Worm (Caenorhabditis elegans) whole organism, L1 larva: ENCODE measurements around the gene T23E1.1.

Experiments
- C04F5.9 ChIP-seq: sonication (generic microtip); optimal IDR thresholded peaks from 2 replicates; lab custom pipeline; 2016; ENCODE audit warnings: missing genetic modification characterization, missing compliant biosample characterization
- aly-2 ChIP-seq: fragments of 150-350 bp; optimal IDR thresholded peaks from 2 replicates; lab custom pipeline; 2014; ENCODE audit warnings: missing biosample characterization, missing genetic modification characterization
- ama-1 ChIP-seq: fragments of 150-350 bp; optimal IDR thresholded peaks from 2 replicates; lab custom pipeline; 2014
- ceh-63 ChIP-seq: fragments of 200-800 bp; sonication (Bioruptor generic); optimal IDR thresholded peaks from 2 replicates; lab custom pipeline; 2018; ENCODE audit warnings: mild to moderate bottlenecking, missing genetic modification characterization, missing compliant biosample characterization
- ceh-8 ChIP-seq: fragments of 200-800 bp; sonication (Bioruptor generic); optimal IDR thresholded peaks from 2 replicates; lab custom pipeline; 2018; ENCODE audit warnings: mild to moderate bottlenecking, missing genetic modification characterization, moderate library complexity, missing compliant biosample characterization
- ceh-82 ChIP-seq, 3 experiments: fragments of 150-350 bp in 1 of 3; sonication (generic microtip) in 2 of 3; optimal IDR thresholded peaks; 2 replicates each; lab custom pipeline; 2014 to 2017; ENCODE audit warnings: missing biosample characterization in 3 of 3, missing genetic modification characterization in 3 of 3
- ceh-88 ChIP-seq: fragments of 200-800 bp; sonication (Bioruptor generic); IDR thresholded peaks from 2 replicates; pipeline ENCODE4 v1.3.6; 2022; ENCODE audit warnings: missing genetic modification characterization, missing compliant biosample characterization
- dpl-1 ChIP-seq, 3 experiments: fragments of 150-350 bp in 2 of 3; sonication (generic microtip) in 1 of 3; optimal IDR thresholded peaks; 2 replicates each; lab custom pipeline; 2014 to 2017; ENCODE audit warnings: missing biosample characterization in 3 of 3, missing genetic modification characterization in 3 of 3, missing genetic modification reagents in 3 of 3
- dsc-1 ChIP-seq: sonication (generic microtip); optimal IDR thresholded peaks from 2 replicates; lab custom pipeline; 2016; ENCODE audit warnings: mild to moderate bottlenecking, missing genetic modification characterization, missing compliant biosample characterization
- efl-1 ChIP-seq, 4 experiments: fragments of 150-350 bp; optimal IDR thresholded peaks in 3 of 4; peaks in 1 of 4; 1 replicate in 1 of 4; 2 replicates in 3 of 4; lab custom pipeline; 2014; ENCODE audit warnings: missing biosample characterization in 2 of 4, missing genetic modification characterization in 2 of 4, missing genetic modification reagents in 2 of 4
- elt-2 ChIP-seq: sonication (generic microtip); optimal IDR thresholded peaks from 2 replicates; lab custom pipeline; 2016; ENCODE audit warnings: missing genetic modification characterization, mild to moderate bottlenecking, inconsistent platforms, missing compliant biosample characterization, missing genetic modification reagents
- elt-3 ChIP-seq, 6 experiments: fragments of 150-350 bp in 1 of 6; sonication (generic microtip); optimal IDR thresholded peaks; 2 replicates each; lab custom pipeline; 2017 to 2018; ENCODE audit warnings: missing biosample characterization in 6 of 6, missing genetic modification characterization in 6 of 6, inconsistent platforms in 1 of 6
- ets-5 ChIP-seq: fragments of 200-800 bp; sonication (Bioruptor generic); IDR thresholded peaks from 2 replicates; pipeline ENCODE4 v1.3.6; 2022; ENCODE audit warnings: missing genetic modification characterization, missing compliant biosample characterization
- fkh-10 ChIP-seq: sonication (generic microtip); optimal IDR thresholded peaks from 2 replicates; lab custom pipeline; 2017; ENCODE audit warnings: missing biosample characterization, missing genetic modification reagents, missing genetic modification characterization
- fkh-4 ChIP-seq: sonication (generic microtip); optimal IDR thresholded peaks from 2 replicates; lab custom pipeline; 2016; ENCODE audit warnings: missing compliant biosample characterization, missing genetic modification characterization, borderline replicate concordance
- isw-1 ChIP-seq: fragments of 200-800 bp; sonication (Bioruptor generic); IDR thresholded peaks from 2 replicates; pipeline ENCODE4 v1.3.6; 2022; ENCODE audit warnings: missing genetic modification characterization, missing compliant biosample characterization
- lin-13 ChIP-seq: fragments of 150-350 bp; optimal IDR thresholded peaks from 2 replicates; lab custom pipeline; 2014; ENCODE audit warnings: missing biosample characterization, missing genetic modification reagents, missing genetic modification characterization
- lin-14 ChIP-seq: fragments of 200-800 bp; sonication (Bioruptor generic); optimal IDR thresholded peaks from 2 replicates; lab custom pipeline; 2018; ENCODE audit warnings: mild to moderate bottlenecking, missing genetic modification characterization, moderate library complexity, missing compliant biosample characterization
- lin-35 ChIP-seq, 2 experiments: fragments of 150-350 bp; optimal IDR thresholded peaks; 2 replicates each; lab custom pipeline; 2014; ENCODE audit warnings: missing biosample characterization in 2 of 2, missing genetic modification characterization in 2 of 2, missing genetic modification reagents in 2 of 2
- lin-39 ChIP-seq: fragments of 150-350 bp; optimal IDR thresholded peaks from 2 replicates; lab custom pipeline; 2014; ENCODE audit warnings: missing biosample characterization, missing genetic modification reagents, missing genetic modification characterization
- lsy-2 ChIP-seq, 2 experiments: fragments of 150-350 bp; optimal IDR thresholded peaks; 2 replicates each; lab custom pipeline; 2014; ENCODE audit warnings: missing biosample characterization in 2 of 2, missing genetic modification characterization in 2 of 2
- mdl-1 ChIP-seq, 2 experiments: fragments of 150-350 bp; optimal IDR thresholded peaks; 2 replicates each; lab custom pipeline; 2014 to 2017; ENCODE audit warnings: missing biosample characterization in 2 of 2, missing genetic modification characterization in 2 of 2, inconsistent platforms in 1 of 2
- nhr-11 ChIP-seq: fragments of 150-350 bp; optimal IDR thresholded peaks from 2 replicates; lab custom pipeline; 2014; ENCODE audit warnings: missing biosample characterization, missing genetic modification characterization
- nhr-12 ChIP-seq: sonication (generic microtip); optimal IDR thresholded peaks from 2 replicates; lab custom pipeline; 2017; ENCODE audit warnings: missing biosample characterization, missing genetic modification characterization
- nhr-19 ChIP-seq: fragments of 200-800 bp; sonication (Bioruptor generic); conservative IDR thresholded peaks from 2 replicates; pipeline ENCODE4 v1.3.6; 2022; ENCODE audit warnings: missing genetic modification characterization, missing compliant biosample characterization
- nhr-28 ChIP-seq: fragments of 150-350 bp; optimal IDR thresholded peaks from 2 replicates; lab custom pipeline; 2014; ENCODE audit warnings: missing biosample characterization, missing genetic modification characterization
- nhr-71 ChIP-seq: sonication (generic microtip); optimal IDR thresholded peaks from 2 replicates; lab custom pipeline; 2016; ENCODE audit warnings: mild to moderate bottlenecking, missing genetic modification characterization, moderate library complexity, missing compliant biosample characterization
- pag-3 ChIP-seq: sonication (generic microtip); optimal IDR thresholded peaks from 2 replicates; lab custom pipeline; 2017; ENCODE audit warnings: missing genetic modification characterization, mild to moderate bottlenecking, missing compliant biosample characterization, antibody characterized with exemption, borderline replicate concordance; ENCODE audit not compliant: insufficient read depth
- rnt-1 ChIP-seq: sonication (generic microtip); optimal IDR thresholded peaks from 2 replicates; lab custom pipeline; 2016; ENCODE audit warnings: mild to moderate bottlenecking, missing genetic modification characterization, moderate library complexity, missing compliant biosample characterization
- unc-86 ChIP-seq: sonication (generic microtip); optimal IDR thresholded peaks from 2 replicates; lab custom pipeline; 2016; ENCODE audit warnings: missing genetic modification characterization, missing compliant biosample characterization
- vab-15 ChIP-seq: sonication (generic microtip); optimal IDR thresholded peaks from 2 replicates; lab custom pipeline; 2017; ENCODE audit warnings: missing genotype, mild to moderate bottlenecking, missing genetic modification characterization, missing compliant biosample characterization
- xbp-1 ChIP-seq: sonication (generic microtip); optimal IDR thresholded peaks from 2 replicates; lab custom pipeline; 2016; ENCODE audit warnings: missing genetic modification characterization, missing compliant biosample characterization
- zag-1 ChIP-seq: fragments of 150-350 bp; optimal IDR thresholded peaks from 2 replicates; lab custom pipeline; 2014; ENCODE audit warnings: missing biosample characterization, missing genetic modification characterization

Gene T23E1.1

DNA sequence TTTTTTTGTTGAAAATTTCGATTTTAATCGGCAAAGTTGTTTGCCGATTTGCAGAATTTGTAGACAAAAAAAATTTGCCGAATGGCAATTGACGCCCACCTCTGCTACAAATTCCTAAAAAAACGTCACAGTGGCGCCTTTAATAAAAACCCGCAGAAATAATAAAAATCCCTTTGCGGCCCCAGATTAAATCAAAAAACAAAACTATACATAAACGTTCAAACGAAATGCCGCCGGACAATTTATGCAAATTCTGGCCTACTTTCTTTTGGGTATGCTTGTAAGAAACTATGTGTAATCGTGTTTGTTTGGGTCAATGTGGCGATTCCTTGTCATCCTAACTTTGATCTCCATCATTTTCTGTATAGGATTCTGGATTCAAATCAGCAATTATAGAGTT, at the start of gene T23E1.1:
T23E1.1 (plus strand) TSS at position 301 of the 400 bp plus-strand sequence.
- TF ChIP-seq vab-15 (tag; lab: Kevin White, UChicago), result no peak
- no peak for TF ChIP-seq rnt-1 (tag; lab: Kevin White, UChicago)
- no peak for TF ChIP-seq ceh-8 (GFP tag; lab: Kevin White, UChicago)
- TF ChIP-seq elt-2 (tag; lab: Kevin White, UChicago), result no peak
- no peak for TF ChIP-seq xbp-1
- no peak for TF ChIP-seq nhr-12 (tag; lab: Kevin White, UChicago)
- TF ChIP-seq pag-3, result no peak
- no peak for TF ChIP-seq lin-13 (GFP tag; lab: Kevin White, UChicago)
- no peak for TF ChIP-seq unc-86 (tag; lab: Kevin White, UChicago)
- TF ChIP-seq elt-3 (tag; optimal IDR thresholded peaks at IDR 0.05; lab: Kevin White, UChicago), result no peak
- TF ChIP-seq lin-39 (tag; lab: Kevin White, UChicago), result no peak
- no peak for TF ChIP-seq zag-1

DNA sequence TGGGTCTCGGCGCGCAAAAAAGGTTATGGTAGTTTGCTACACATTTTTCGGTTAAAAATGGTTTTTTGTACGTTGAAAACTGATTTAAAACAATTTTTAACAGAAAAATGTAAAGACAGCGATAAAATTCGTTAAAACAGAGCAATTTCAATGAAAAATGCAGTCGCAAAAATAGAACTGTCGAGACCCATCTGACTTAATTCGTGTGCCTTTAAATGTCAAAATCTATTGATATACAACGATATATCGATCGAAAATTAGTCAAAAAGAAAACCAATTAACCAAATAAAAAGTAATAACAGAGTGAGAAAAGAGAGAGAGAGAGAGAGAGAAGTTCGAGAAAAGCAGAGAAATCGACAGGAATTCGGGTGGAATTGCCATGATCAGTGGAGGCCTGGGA, 30.1 kb upstream of the T23E1.1 start:
- TF ChIP-seq nhr-11 (tag; lab: Kevin White, UChicago) (no peak), dpl-1 (GFP tag; optimal IDR thresholded peaks at IDR 0.05; lab: Kevin White, UChicago) (no peak)
- TF ChIP-seq, all 84 proteins: peak for 0

DNA sequence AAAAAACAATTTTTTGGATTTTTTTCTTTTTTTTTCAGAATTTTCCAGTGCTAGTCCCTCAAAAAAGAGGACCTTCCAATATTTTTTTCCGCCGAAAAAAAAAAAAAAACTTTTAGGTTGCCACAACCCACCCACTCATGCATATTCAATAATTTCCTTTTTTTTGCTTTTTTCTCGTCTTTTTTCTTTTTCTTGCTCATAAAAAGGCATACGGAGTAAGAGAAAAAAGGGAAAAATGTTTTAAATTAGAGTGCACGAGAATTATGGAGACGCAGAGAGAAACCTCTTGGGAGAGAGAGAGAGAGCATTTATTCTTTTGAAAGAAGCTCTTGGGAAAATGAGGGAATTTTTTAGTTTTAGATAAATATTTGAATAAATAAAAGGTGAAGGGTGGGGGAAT, 23.2 kb upstream of the T23E1.1 start:
- TF ChIP-seq ceh-63 (GFP tag; lab: Kevin White, UChicago) (no peak), nhr-71 (tag; lab: Kevin White, UChicago) (peak; percentile 26), mdl-1 (tag; optimal IDR thresholded peaks at IDR 0.05; lab: Kevin White, UChicago) (no peak), ama-1 (lab: Kevin White, UChicago) (no peak), lin-14 (GFP tag; lab: Kevin White, UChicago) (peak; percentile 73), lsy-2 (tag; optimal IDR thresholded peaks at IDR 0.05; lab: Kevin White, UChicago) (peak in 1 of 2 experiments; percentile 1), unc-86 (tag; lab: Kevin White, UChicago) (peak; percentile 26), efl-1 (optimal IDR thresholded peaks at IDR 0.05; lab: Kevin White, UChicago) (peak; percentile 3 to 10), efl-1 (GFP tag; optimal IDR thresholded peaks at IDR 0.05 in 1 of 2; lab: Kevin White, UChicago) (no peak)
- TF ChIP-seq, all 84 proteins: peak for 5

DNA sequence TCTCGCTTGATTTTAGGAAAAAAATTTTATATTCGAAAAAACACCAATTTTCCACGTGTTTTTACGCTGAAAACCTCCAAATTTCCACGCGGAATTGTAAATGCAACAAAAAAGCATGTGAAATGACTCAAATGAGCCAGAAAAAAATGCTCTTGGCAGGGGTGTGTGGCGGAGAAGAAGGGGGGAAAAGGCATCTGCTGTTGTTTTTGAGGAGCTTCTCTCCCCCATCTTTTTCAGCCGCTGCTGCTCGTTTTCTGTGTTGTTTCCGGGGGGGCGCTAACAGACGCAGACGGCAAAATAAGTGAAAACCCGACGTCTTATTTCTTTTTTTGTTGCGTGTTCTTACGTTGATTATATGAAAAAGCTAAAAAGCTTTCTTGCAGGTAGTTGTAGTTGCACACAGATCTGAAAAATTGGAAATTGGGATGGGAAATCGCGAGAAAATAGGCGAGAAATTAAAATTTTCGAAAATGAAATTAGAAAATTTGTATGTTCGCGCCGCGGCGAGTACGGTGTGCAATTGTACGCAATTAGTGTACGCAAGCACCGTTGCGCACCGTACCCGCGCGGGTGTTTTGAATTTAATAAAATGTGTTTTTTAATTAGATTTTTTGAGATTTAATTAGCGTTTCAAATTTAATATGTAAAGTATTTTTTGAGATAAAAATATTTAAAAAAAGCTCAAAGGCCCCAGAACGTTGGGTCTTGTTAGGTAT, 19.1 kb upstream of the T23E1.1 start:
- TF ChIP-seq vab-15 (tag; lab: Kevin White, UChicago), result no peak
- no peak for TF ChIP-seq nhr-28 (tag; lab: Kevin White, UChicago)
- TF ChIP-seq lin-14 (GFP tag; lab: Kevin White, UChicago), result peak; percentile 70
- no peak for TF ChIP-seq fkh-4
- peak in 1 of 2 experiments; percentile 24 for TF ChIP-seq lin-35 (GFP tag; optimal IDR thresholded peaks at IDR 0.05; lab: Kevin White, UChicago)
- no peak for TF ChIP-seq ceh-63 (GFP tag; lab: Kevin White, UChicago)
- peak in 1 of 3 experiments; percentile 17 for TF ChIP-seq ceh-82 (tag; optimal IDR thresholded peaks at IDR 0.05; lab: Kevin White, UChicago)
- TF ChIP-seq dpl-1 (GFP tag; optimal IDR thresholded peaks at IDR 0.05; lab: Kevin White, UChicago), result peak in 1 of 3 experiments; percentile 31
- 0 out of 2 replicates have a peak, but pooled peaks have one; percentile 2 for TF ChIP-seq isw-1 (GFP tag; lab: Robert Waterston, UW)
- TF ChIP-seq dsc-1 (tag; lab: Kevin White, UChicago), result peak; percentile 9
- no peak for TF ChIP-seq efl-1 (optimal IDR thresholded peaks at IDR 0.05; lab: Kevin White, UChicago)
- TF ChIP-seq efl-1 (GFP tag; optimal IDR thresholded peaks at IDR 0.05 in 1 of 2; lab: Kevin White, UChicago), result peak; percentile 21 to 92
- peak; percentile 12; the same call in 1 of the 2 replicates for TF ChIP-seq nhr-19 (GFP tag; lab: Robert Waterston, UW)
- TF ChIP-seq lsy-2 (tag; optimal IDR thresholded peaks at IDR 0.05; lab: Kevin White, UChicago), result peak in 1 of 2 experiments; percentile 39

DNA sequence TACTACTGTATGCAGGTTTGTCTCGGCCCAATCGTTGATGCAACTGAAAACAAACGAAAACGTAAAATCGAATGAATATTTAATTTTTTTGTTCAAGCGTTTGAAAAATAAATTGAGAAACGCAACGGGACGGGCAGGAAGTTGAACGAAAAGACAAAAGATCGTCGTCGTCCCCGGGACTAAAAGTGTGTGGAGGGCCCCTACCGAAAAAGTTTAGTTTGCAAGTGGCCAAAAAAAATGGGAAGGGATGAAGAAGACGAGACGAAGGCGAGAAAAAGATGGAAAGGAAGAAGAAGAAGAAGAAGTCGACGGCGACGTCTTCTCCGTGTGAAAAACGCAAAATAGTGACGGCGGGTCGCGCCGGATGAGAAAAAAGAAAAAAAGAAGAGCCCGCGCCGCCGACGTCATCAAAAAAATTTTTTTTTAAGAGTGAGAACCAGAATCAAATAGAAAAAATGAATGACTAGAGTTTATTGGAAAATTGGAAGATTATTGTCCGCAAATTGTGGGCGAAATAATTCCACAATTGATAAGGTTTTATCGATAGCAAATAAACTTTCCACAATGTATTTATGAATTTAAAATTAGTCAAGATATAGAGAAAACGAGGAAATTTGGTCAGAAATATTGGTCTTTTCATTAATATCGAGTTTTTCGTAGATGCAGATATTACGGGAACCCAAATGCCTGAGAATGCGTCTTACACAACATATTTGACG, 17.9 kb upstream of the T23E1.1 start, which contains the start of gene mca-3:
mca-3 (minus strand) TSS at position 51 of the 719 bp plus-strand sequence.
- peak; percentile 22 for TF ChIP-seq nhr-71 (tag; lab: Kevin White, UChicago)
- TF ChIP-seq efl-1 (optimal IDR thresholded peaks at IDR 0.05; lab: Kevin White, UChicago), result no peak
- peak in 1 of 2 experiments; percentile 44 for TF ChIP-seq efl-1 (GFP tag; optimal IDR thresholded peaks at IDR 0.05 in 1 of 2; lab: Kevin White, UChicago)
- no peak for TF ChIP-seq aly-2 (tag; lab: Kevin White, UChicago)
- TF ChIP-seq ceh-8 (GFP tag; lab: Kevin White, UChicago), result peak; percentile 22
- TF ChIP-seq elt-2 (tag; lab: Kevin White, UChicago), result peak; percentile 12
- no peak for TF ChIP-seq ets-5 (GFP tag; lab: Robert Waterston, UW)
- no peak for TF ChIP-seq nhr-19 (GFP tag; lab: Robert Waterston, UW)
- peak in 2 of 3 experiments; percentile 2 to 27 for TF ChIP-seq ceh-82 (tag; optimal IDR thresholded peaks at IDR 0.05; lab: Kevin White, UChicago)
- peak; percentile 19 for TF ChIP-seq fkh-10 (GFP tag; lab: Kevin White, UChicago)
- TF ChIP-seq ceh-88, result no peak
- no peak for TF ChIP-seq ceh-63 (GFP tag; lab: Kevin White, UChicago)
- TF ChIP-seq lin-14 (GFP tag; lab: Kevin White, UChicago), result peak; percentile 74
- no peak for TF ChIP-seq C04F5.9 (tag; lab: Kevin White, UChicago)
